Fruit fly (Drosophila melanogaster) whole organism, adult: Measurements from ENCODE around the gene tral.

Experiments used
- CG12768 ChIP-seq: fragments of 200-800 bp; sonication (Bioruptor generic); optimal IDR thresholded peaks from 2 replicates; lab custom pipeline; 2017; ENCODE audit warnings: missing biosample characterization, missing genetic modification characterization, mild to moderate bottlenecking, moderate library complexity, missing genetic modification reagents
- CG14711 ChIP-seq: fragments of 200-800 bp; sonication (Bioruptor generic); optimal IDR thresholded peaks from 2 replicates; lab custom pipeline; 2018; ENCODE audit warnings: missing biosample characterization, mild to moderate bottlenecking, missing genetic modification characterization, moderate library complexity
- Clk ChIP-seq: fragments of 200-800 bp; sonication (Bioruptor generic); optimal IDR thresholded peaks from 2 replicates; lab custom pipeline; 2017; ENCODE audit warnings: missing biosample characterization, missing genetic modification characterization
- Crg-1 ChIP-seq: fragments of 200-800 bp; sonication (Bioruptor generic); optimal IDR thresholded peaks from 2 replicates; lab custom pipeline; 2016; ENCODE audit warnings: missing biosample characterization, missing genetic modification characterization
- Hr96 ChIP-seq: fragments of 200-800 bp; sonication (Bioruptor generic); optimal IDR thresholded peaks from 2 replicates; lab custom pipeline; 2016; ENCODE audit warnings: missing biosample characterization, missing genetic modification characterization
- Mnt ChIP-seq: fragments of 200-800 bp; sonication (Bioruptor generic); optimal IDR thresholded peaks from 2 replicates; lab custom pipeline; 2016; ENCODE audit warnings: missing biosample characterization, mild to moderate bottlenecking, missing genetic modification characterization
- cnc ChIP-seq, 2 experiments: fragments of >200 bp; optimal IDR thresholded peaks; 2 replicates each; lab custom pipeline; 2017
- tj ChIP-seq: fragments of 200-800 bp; sonication (Bioruptor generic); optimal IDR thresholded peaks from 3 replicates; lab custom pipeline; 2017; ENCODE audit warnings: missing biosample characterization, mild to moderate bottlenecking, missing genetic modification characterization, moderate library complexity
- toe ChIP-seq: fragments of 200-800 bp; sonication (Bioruptor generic); optimal IDR thresholded peaks from 2 replicates; lab custom pipeline; 2016; ENCODE audit warnings: missing biosample characterization, missing genetic modification characterization

DNA sequence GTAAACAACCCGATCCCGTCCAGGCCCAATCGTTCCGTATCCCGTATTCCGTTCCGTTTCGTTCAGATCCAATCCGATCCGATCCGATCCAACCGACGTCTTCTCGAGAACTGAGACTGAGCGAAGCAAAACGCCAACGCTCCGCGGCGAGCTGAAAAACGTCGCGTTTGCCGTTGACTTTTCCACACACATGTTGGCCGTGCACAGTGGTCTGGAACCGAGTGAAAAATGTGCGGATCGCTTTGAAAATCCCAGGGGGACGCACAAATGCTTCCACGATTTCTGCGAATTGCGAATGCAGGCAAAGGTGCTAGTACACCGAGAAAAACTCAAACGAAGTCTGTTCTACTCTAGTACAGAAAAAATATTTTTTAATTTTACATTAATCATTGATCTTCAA lies 29.9 kb upstream of the tral start, which contains the start of gene CG10663:
- TF ChIP-seq CG14711 (tag; lab: Kevin White, UChicago), result no peak
- TF ChIP-seq Hr96 (GFP tag; lab: Kevin White, UChicago), result no peak
- TF ChIP-seq toe, result no peak
- TF ChIP-seq cnc (optimal IDR thresholded peaks at IDR 0.05; lab: Kevin White, UChicago), result no peak
- no peak for TF ChIP-seq tj (GFP tag; lab: Kevin White, UChicago)
- no peak for TF ChIP-seq Clk (GFP tag; lab: Kevin White, UChicago)
- no peak for TF ChIP-seq Crg-1 (GFP tag; lab: Kevin White, UChicago)
- no peak for TF ChIP-seq Mnt (GFP tag; lab: Kevin White, UChicago)
- no peak for TF ChIP-seq CG12768
